Worm (Caenorhabditis elegans) whole organism, L1 larva: ENCODE results near the gene C50F4.1.

Source experiments
- aha-1 ChIP-seq: fragments of 150-350 bp; optimal IDR thresholded peaks from 2 replicates; lab custom pipeline; 2014; ENCODE audit warnings: missing biosample characterization, missing genetic modification characterization
- elt-3 ChIP-seq, 6 experiments: fragments of 150-350 bp in 1 of 6; sonication (generic microtip); optimal IDR thresholded peaks; 2 replicates each; lab custom pipeline; 2017 to 2018; ENCODE audit warnings: missing biosample characterization in 6 of 6, missing genetic modification characterization in 6 of 6, inconsistent platforms in 1 of 6
- jun-1 ChIP-seq: fragments of 150-350 bp; optimal IDR thresholded peaks from 2 replicates; lab custom pipeline; 2014; ENCODE audit warnings: missing biosample characterization, missing genetic modification reagents, missing genetic modification characterization
- mep-1 ChIP-seq: fragments of 150-350 bp; optimal IDR thresholded peaks from 2 replicates; lab custom pipeline; 2014; ENCODE audit warnings: missing biosample characterization, missing genetic modification characterization
- nhr-71 ChIP-seq: sonication (generic microtip); optimal IDR thresholded peaks from 2 replicates; lab custom pipeline; 2016; ENCODE audit warnings: mild to moderate bottlenecking, missing genetic modification characterization, moderate library complexity, missing compliant biosample characterization
- skn-1 ChIP-seq: fragments of 150-350 bp; optimal IDR thresholded peaks from 2 replicates; lab custom pipeline; 2014; ENCODE audit warnings: missing biosample characterization, missing genetic modification characterization
- unc-130 ChIP-seq: fragments of 150-350 bp; optimal IDR thresholded peaks from 2 replicates; lab custom pipeline; 2017; ENCODE audit warnings: missing biosample characterization, missing genetic modification characterization, inconsistent platforms

DNA sequence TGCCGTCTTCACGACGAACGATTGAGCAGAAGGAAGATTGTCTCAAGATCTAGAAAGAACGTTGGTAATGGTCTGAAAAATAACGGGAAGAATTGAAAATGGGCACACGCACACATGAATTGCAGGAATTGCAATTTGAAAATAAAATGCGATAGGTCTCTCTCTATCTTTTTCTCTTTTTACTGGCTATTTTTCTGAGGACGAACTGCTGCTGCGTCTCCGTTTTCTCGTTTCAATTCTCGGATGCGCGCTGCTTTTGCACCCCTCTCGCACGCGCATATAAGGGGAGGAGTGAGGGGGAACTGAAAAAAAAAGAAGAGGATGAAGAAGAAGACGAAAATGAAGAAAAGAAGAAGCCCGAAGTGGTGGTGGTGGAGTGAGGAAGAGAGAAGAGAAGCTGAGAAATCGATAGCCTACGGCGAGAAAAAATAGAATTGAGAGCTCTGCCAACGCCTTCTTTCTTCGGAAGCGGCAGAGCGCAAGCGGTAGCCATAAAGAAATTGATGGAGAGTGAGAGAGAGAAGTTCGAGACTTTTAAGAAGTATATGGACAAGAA, 35.1 kb downstream of the C50F4.1 start, which contains the start of gene rgef-1:
- no peak for TF ChIP-seq aha-1 (tag; lab: Kevin White, UChicago)
- no peak for TF ChIP-seq unc-130 (tag; lab: Kevin White, UChicago)
- no peak for TF ChIP-seq elt-3 (tag; optimal IDR thresholded peaks at IDR 0.05; lab: Kevin White, UChicago)
- no peak for TF ChIP-seq jun-1 (tag; lab: Kevin White, UChicago)
- peak; percentile 5 for TF ChIP-seq skn-1 (tag; lab: Kevin White, UChicago)
- TF ChIP-seq mep-1 (tag; lab: Kevin White, UChicago): no peak
- TF ChIP-seq nhr-71 (tag; lab: Kevin White, UChicago): peak; percentile 71
